Fruit fly (Drosophila melanogaster): ENCODE data around the gene ATPsynCF6.
A peak's percentile ranks its signal among the peaks of the same experiment; 100 is the strongest.

Gene ATPsynCF6

DNA sequence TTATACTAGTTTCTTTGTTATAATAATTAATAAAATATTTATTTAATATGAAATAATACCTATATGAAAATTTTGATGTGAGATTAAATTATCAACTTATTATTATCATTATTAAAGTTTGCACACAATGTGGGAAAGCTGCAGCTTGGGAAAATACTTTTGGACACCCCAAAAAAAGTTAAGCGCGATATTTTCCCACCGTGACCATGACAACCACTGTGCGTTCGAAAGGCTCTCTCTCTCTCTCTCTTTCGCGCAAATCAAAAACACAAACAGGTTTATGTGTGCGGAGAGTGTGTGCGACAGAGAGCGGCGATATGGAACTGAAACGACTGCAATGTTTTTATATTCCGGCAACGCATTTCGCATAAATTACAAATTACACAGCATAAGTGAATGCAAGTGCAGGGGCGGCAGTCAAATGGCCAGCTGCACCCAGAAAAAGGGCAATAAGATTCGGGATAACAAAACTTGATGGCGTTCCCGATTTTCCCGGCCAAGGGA is 8.9 kb downstream of the ATPsynCF6 start (continued):
- TF ChIP-seq gce (GFP tag; IDR thresholded peaks at IDR 0.05) = 0 out of 3 replicates have a peak, but pooled peaks have one; percentile 41
- peak; percentile 1 for TF ChIP-seq CG4820 (GFP tag; optimal IDR thresholded peaks at IDR 0.05)
- peak; percentile 67; the same call in 3 of the 4 replicates for TF ChIP-seq Gug (GFP tag; IDR thresholded peaks at IDR 0.05)
- TF ChIP-seq her (GFP tag; optimal IDR thresholded peaks at IDR 0.05) = no peak
- no peak for TF ChIP-seq wdn (GFP tag; IDR thresholded peaks at IDR 0.05)
- TF ChIP-seq CG18262 (tag; optimal IDR thresholded peaks at IDR 0.05) = peak; percentile 84
- peak; percentile 53 for TF ChIP-seq CG30403 (GFP tag; optimal IDR thresholded peaks at IDR 0.05)
- peak; percentile 20 for TF ChIP-seq D19B (GFP tag; optimal IDR thresholded peaks at IDR 0.05)
- peak; percentile 43; the same call in 1 of the 2 replicates for TF ChIP-seq sob (GFP tag; IDR thresholded peaks at IDR 0.05)
- TF ChIP-seq Spps (tag; optimal IDR thresholded peaks at IDR 0.05) = peak; percentile 24
- TF ChIP-seq zen2 (GFP tag; IDR thresholded peaks at IDR 0.05; ENCODE audit: partially characterized antibody) = no peak
- no peak for TF ChIP-seq CG13624 (GFP tag; optimal IDR thresholded peaks at IDR 0.05)
- peak; percentile 36 for TF ChIP-seq Hr3 (GFP tag; optimal IDR thresholded peaks at IDR 0.05)
- TF ChIP-seq tin (GFP tag; optimal IDR thresholded peaks at IDR 0.05) = peak; percentile 56
- TF ChIP-seq CG7786 (GFP tag; optimal IDR thresholded peaks at IDR 0.05) = no peak
- peak; percentile 11 for TF ChIP-seq CG10462 (GFP tag; optimal IDR thresholded peaks at IDR 0.05)
- peak; percentile 75 for TF ChIP-seq gem (tag; optimal IDR thresholded peaks at IDR 0.05)
- peak; percentile 56 for TF ChIP-seq CG1832 (GFP tag; optimal IDR thresholded peaks at IDR 0.05)
- TF ChIP-seq CG15601 (tag; optimal IDR thresholded peaks at IDR 0.05) = peak; percentile 12
- peak; percentile 6 for TF ChIP-seq Lhr (GFP tag; optimal IDR thresholded peaks at IDR 0.05)
- peak; percentile 27; the same call in 1 of the 3 replicates for TF ChIP-seq Dbx (GFP tag; IDR thresholded peaks at IDR 0.05)
- TF ChIP-seq CoRest (tag; optimal IDR thresholded peaks at IDR 0.05) = peak; percentile 59
- TF ChIP-seq CG8924 (tag; optimal IDR thresholded peaks at IDR 0.05) = peak; percentile 71
- TF ChIP-seq hkb (optimal IDR thresholded peaks at IDR 0.05) = no peak
- peak; percentile 65; the same call in 1 of the 2 replicates for TF ChIP-seq hkb (GFP tag; IDR thresholded peaks at IDR 0.05)
- peak; percentile 71 for TF ChIP-seq ci (GFP tag; IDR thresholded peaks at IDR 0.05)
- TF ChIP-seq CG9727 (GFP tag; optimal IDR thresholded peaks at IDR 0.05) = peak; percentile 73
- TF ChIP-seq CG15514 (GFP tag; optimal IDR thresholded peaks at IDR 0.05) = no peak
- TF ChIP-seq Abd-B (GFP tag; optimal IDR thresholded peaks at IDR 0.05) = peak; percentile 47
- no peak for TF ChIP-seq CG2116 (GFP tag; optimal IDR thresholded peaks at IDR 0.05)
- peak; percentile 2 for TF ChIP-seq CG18599 (GFP tag; optimal IDR thresholded peaks at IDR 0.05)
- no peak for TF ChIP-seq Dad (GFP tag; optimal IDR thresholded peaks at IDR 0.05)
- no peak for TF ChIP-seq Hsf (GFP tag; optimal IDR thresholded peaks at IDR 0.05)
- peak; percentile 9 for TF ChIP-seq CG8290 (GFP tag; optimal IDR thresholded peaks at IDR 0.05)
- no peak for TF ChIP-seq CG8290 (tag; optimal IDR thresholded peaks at IDR 0.05)
- TF ChIP-seq CG12942 (GFP tag; optimal IDR thresholded peaks at IDR 0.05) = peak; percentile 15
- TF ChIP-seq tna (GFP tag; IDR thresholded peaks at IDR 0.05; ENCODE audit: partially characterized antibody) = peak; percentile 47
- TF ChIP-seq so (GFP tag; IDR thresholded peaks at IDR 0.05) = no peak
- TF ChIP-seq CG17359 (tag; optimal IDR thresholded peaks at IDR 0.05) = peak; percentile 57
- TF ChIP-seq CG3163 (GFP tag; optimal IDR thresholded peaks at IDR 0.05) = no peak
- no peak for TF ChIP-seq chinmo (GFP tag; IDR thresholded peaks at IDR 0.05; ENCODE audit: partially characterized antibody)
- TF ChIP-seq Drgx (GFP tag; IDR thresholded peaks at IDR 0.05) = peak; percentile 61
- no peak for TF ChIP-seq CG12744 (GFP tag; optimal IDR thresholded peaks at IDR 0.05)
- peak; percentile 8 for TF ChIP-seq CG15479 (GFP tag; optimal IDR thresholded peaks at IDR 0.05)
- TF ChIP-seq dpn (GFP tag; optimal IDR thresholded peaks at IDR 0.05) = peak in 1 of 2 experiments; percentile 20
- TF ChIP-seq CG15269 (tag; optimal IDR thresholded peaks at IDR 0.05) = peak; percentile 54
- TF ChIP-seq gt (GFP tag; IDR thresholded peaks at IDR 0.05) = no peak
- TF ChIP-seq H2.0 (GFP tag; IDR thresholded peaks at IDR 0.05) = peak; percentile 52
- TF ChIP-seq Aef1 (GFP tag; IDR thresholded peaks at IDR 0.05) = 0 out of 3 replicates have a peak, but pooled peaks have one; percentile 23
- TF ChIP-seq Deaf1 (tag; optimal IDR thresholded peaks at IDR 0.05) = peak; percentile 5
- peak; percentile 69 for TF ChIP-seq NFAT (GFP tag; IDR thresholded peaks at IDR 0.05)

Data from whole organism, embryonic.